Comparison of ENCODE assay signal across 5 worm cellular contexts in genomic region chrV:5192501-5192900, ce11.
TF ChIP-seq lines count a peak whose summit lies in the region.

Gene C03A7.13 (minus strand): TSS chrV:5192543.

TF ChIP-seq in whole organism, L1 larva, 84 proteins besides CTCF, POLR2A, EP300 and RAD21:
- TF ChIP-seq hpl-2 (GFP tag; optimal IDR thresholded peaks at IDR 0.05; lab: Kevin White, UChicago) (no peak), unc-62 (GFP tag; optimal IDR thresholded peaks at IDR 0.05; lab: Kevin White, UChicago) (no peak), elt-2 (tag; optimal IDR thresholded peaks at IDR 0.05; lab: Kevin White, UChicago) (peak; percentile 25), efl-1 (optimal IDR thresholded peaks at IDR 0.05; lab: Kevin White, UChicago) (no peak), efl-1 (GFP tag; optimal IDR thresholded peaks at IDR 0.05 in 1 of 2; lab: Kevin White, UChicago) (peak in 1 of 2 experiments; percentile 51), jun-1 (tag; optimal IDR thresholded peaks at IDR 0.05; lab: Kevin White, UChicago) (peak; percentile 8)

TF ChIP-seq in whole organism, L2 larva, 48 proteins besides CTCF, POLR2A, EP300 and RAD21:
- TF ChIP-seq fos-1 (tag; optimal IDR thresholded peaks at IDR 0.05; lab: Kevin White, UChicago): peak; percentile 49
- TF ChIP-seq crh-2 (tag; optimal IDR thresholded peaks at IDR 0.05; lab: Kevin White, UChicago): no peak

TF ChIP-seq in whole organism, L3 larva, 47 proteins besides CTCF, POLR2A, EP300 and RAD21:
- peak; percentile 77 for TF ChIP-seq jun-1 (tag; optimal IDR thresholded peaks at IDR 0.05; lab: Kevin White, UChicago)
- no peak for TF ChIP-seq fkh-2 (tag; optimal IDR thresholded peaks at IDR 0.05; lab: Kevin White, UChicago)
- TF ChIP-seq nhr-237 (tag; optimal IDR thresholded peaks at IDR 0.05; lab: Kevin White, UChicago): no peak
- TF ChIP-seq pha-4 (tag; optimal IDR thresholded peaks at IDR 0.05; lab: Kevin White, UChicago): peak; percentile 42
- TF ChIP-seq elt-2 (tag; optimal IDR thresholded peaks at IDR 0.05; lab: Kevin White, UChicago): peak; percentile 92
- peak; percentile 88 for TF ChIP-seq pqm-1 (tag; optimal IDR thresholded peaks at IDR 0.05; lab: Kevin White, UChicago)
- TF ChIP-seq fos-1 (tag; optimal IDR thresholded peaks at IDR 0.05; lab: Kevin White, UChicago): no peak
- no peak for TF ChIP-seq egl-5 (tag; optimal IDR thresholded peaks at IDR 0.05; lab: Kevin White, UChicago)

TF ChIP-seq in whole organism, L4 larva, 104 proteins besides CTCF, POLR2A, EP300 and RAD21:
- TF ChIP-seq nhr-42 (GFP tag; IDR thresholded peaks at IDR 0.05; lab: Robert Waterston, UW) (no peak), cey-2 (tag; optimal IDR thresholded peaks at IDR 0.05; lab: Kevin White, UChicago; ENCODE audit: borderline replicate concordance, insufficient read depth) (no peak), hlh-11 (tag; optimal IDR thresholded peaks at IDR 0.05; lab: Kevin White, UChicago) (peak; percentile 77), tra-1 (GFP tag; IDR thresholded peaks at IDR 0.05; lab: Robert Waterston, UW) (peak; percentile 59; the same call in 1 of the 2 replicates), Y48G9A.11 (GFP tag; IDR thresholded peaks at IDR 0.05; lab: Robert Waterston, UW) (no peak), ceh-20 (GFP tag; IDR thresholded peaks at IDR 0.05; lab: Robert Waterston, UW) (0 out of 2 replicates have a peak, but pooled peaks have one; percentile 20), daf-16 (GFP tag; optimal IDR thresholded peaks at IDR 0.05; lab: Kevin White, UChicago) (peak in 1 of 2 experiments; percentile 40), daf-16 (tag; optimal IDR thresholded peaks at IDR 0.05; lab: Kevin White, UChicago) (peak; percentile 89), F49E8.2 (tag; optimal IDR thresholded peaks at IDR 0.05; lab: Kevin White, UChicago; ENCODE audit: borderline replicate concordance) (no peak), dmd-9 (GFP tag; IDR thresholded peaks at IDR 0.05; lab: Robert Waterston, UW) (no peak), Y5F2A.4 (GFP tag; optimal IDR thresholded peaks at IDR 0.05; lab: Kevin White, UChicago) (no peak), pqm-1 (tag; optimal IDR thresholded peaks at IDR 0.05; lab: Kevin White, UChicago) (peak; percentile 78), nhr-48 (tag; optimal IDR thresholded peaks at IDR 0.05; lab: Kevin White, UChicago) (peak; percentile 81), lin-38 (GFP tag; IDR thresholded peaks at IDR 0.05; lab: Robert Waterston, UW) (no peak), unc-62 (GFP tag; optimal IDR thresholded peaks at IDR 0.05 in 1 of 2; lab: Kevin White, UChicago) (peak in 1 of 2 experiments; percentile 2), unc-62 (tag; optimal IDR thresholded peaks at IDR 0.05; lab: Kevin White, UChicago) (no peak), spr-3 (GFP tag; optimal IDR thresholded peaks at IDR 0.05; lab: Kevin White, UChicago) (no peak), lim-7 (GFP tag; IDR thresholded peaks at IDR 0.05; lab: Robert Waterston, UW) (no peak), nhr-41 (GFP tag; IDR thresholded peaks at IDR 0.05; lab: Robert Waterston, UW) (no peak), lin-1 (GFP tag; IDR thresholded peaks at IDR 0.05; lab: Robert Waterston, UW) (0 out of 2 replicates have a peak, but pooled peaks have one; percentile 26), dmd-6 (GFP tag; IDR thresholded peaks at IDR 0.05; lab: Robert Waterston, UW) (peak; percentile 92), nhr-77 (tag; optimal IDR thresholded peaks at IDR 0.05; lab: Kevin White, UChicago) (peak; percentile 86), duxl-1 (tag; optimal IDR thresholded peaks at IDR 0.05; lab: Kevin White, UChicago; ENCODE audit: poor library complexity) (no peak), nhr-76 (tag; optimal IDR thresholded peaks at IDR 0.05; lab: Kevin White, UChicago) (no peak), nhr-28 (tag; optimal IDR thresholded peaks at IDR 0.05; lab: Kevin White, UChicago) (peak; percentile 89), nhr-10 (tag; optimal IDR thresholded peaks at IDR 0.05; lab: Kevin White, UChicago) (no peak), saeg-2 (GFP tag; IDR thresholded peaks at IDR 0.05; lab: Robert Waterston, UW) (no peak), unc-130 (GFP tag; optimal IDR thresholded peaks at IDR 0.05; lab: Kevin White, UChicago) (no peak), dve-1 (tag; optimal IDR thresholded peaks at IDR 0.05; lab: Kevin White, UChicago; ENCODE audit: insufficient read depth) (peak; percentile 93), php-3 (GFP tag; IDR thresholded peaks at IDR 0.05; lab: Robert Waterston, UW) (peak; percentile 90), R02D3.7 (tag; optimal IDR thresholded peaks at IDR 0.05; lab: Kevin White, UChicago) (no peak), nhr-102 (tag; optimal IDR thresholded peaks at IDR 0.05; lab: Kevin White, UChicago) (peak; percentile 58), mdl-1 (tag; optimal IDR thresholded peaks at IDR 0.05; lab: Kevin White, UChicago) (no peak), sdz-12 (GFP tag; optimal IDR thresholded peaks at IDR 0.05; lab: Kevin White, UChicago) (no peak), Y75B8A.6 (GFP tag; IDR thresholded peaks at IDR 0.05; lab: Robert Waterston, UW) (no peak)

TF ChIP-seq in whole organism, young adult, 124 proteins besides CTCF, POLR2A, EP300 and RAD21:
- TF ChIP-seq ceh-58 (GFP tag; IDR thresholded peaks at IDR 0.05; lab: Robert Waterston, UW) (no peak), T26A5.8 (tag; optimal IDR thresholded peaks at IDR 0.05; lab: Kevin White, UChicago) (no peak), nhr-27 (tag; optimal IDR thresholded peaks at IDR 0.05; lab: Kevin White, UChicago) (no peak), lsl-1 (GFP tag; optimal IDR thresholded peaks at IDR 0.05; lab: Kevin White, UChicago) (no peak), let-526 (GFP tag; IDR thresholded peaks at IDR 0.05; lab: Robert Waterston, UW) (no peak), let-607 (tag; optimal IDR thresholded peaks at IDR 0.05; lab: Kevin White, UChicago) (peak in 1 of 2 experiments; percentile 30), F10E7.11 (tag; optimal IDR thresholded peaks at IDR 0.05; lab: Kevin White, UChicago) (no peak), K11D2.4 (GFP tag; IDR thresholded peaks at IDR 0.05; lab: Robert Waterston, UW) (no peak), attf-5 (GFP tag; optimal IDR thresholded peaks at IDR 0.05; lab: Kevin White, UChicago) (no peak), zfh-2 (GFP tag; conservative IDR thresholded peaks at IDR 0.05; lab: Robert Waterston, UW) (no peak), B0035.1 (tag; optimal IDR thresholded peaks at IDR 0.05; lab: Kevin White, UChicago) (no peak), K12H6.12 (tag; optimal IDR thresholded peaks at IDR 0.05; lab: Kevin White, UChicago) (no peak), pha-4 (tag; optimal IDR thresholded peaks at IDR 0.05; lab: Kevin White, UChicago) (peak; percentile 9), madf-8 (GFP tag; conservative IDR thresholded peaks at IDR 0.05; lab: Robert Waterston, UW) (no peak), cebp-1 (GFP tag; IDR thresholded peaks at IDR 0.05; lab: Robert Waterston, UW) (no peak), cebp-1 (tag; optimal IDR thresholded peaks at IDR 0.05; lab: Kevin White, UChicago) (peak; percentile 34), ceh-100 (GFP tag; IDR thresholded peaks at IDR 0.05; lab: Robert Waterston, UW) (no peak), madf-3 (GFP tag; IDR thresholded peaks at IDR 0.05; lab: Robert Waterston, UW) (no peak), rcor-1 (GFP tag; IDR thresholded peaks at IDR 0.05; lab: Robert Waterston, UW) (no peak), ztf-25 (GFP tag; IDR thresholded peaks at IDR 0.05; lab: Robert Waterston, UW) (no peak), nhr-90 (tag; optimal IDR thresholded peaks at IDR 0.05; lab: Kevin White, UChicago) (no peak), attf-3 (GFP tag; conservative IDR thresholded peaks at IDR 0.05; lab: Robert Waterston, UW) (no peak), lag-1 (GFP tag; IDR thresholded peaks at IDR 0.05; lab: Robert Waterston, UW) (no peak), tbp1 (GFP tag; optimal IDR thresholded peaks at IDR 0.05; lab: Kevin White, UChicago) (peak; percentile 8), bed-1 (GFP tag; IDR thresholded peaks at IDR 0.05; lab: Robert Waterston, UW) (no peak), B0261.1 (tag; optimal IDR thresholded peaks at IDR 0.05; lab: Kevin White, UChicago) (no peak), attf-6 (GFP tag; IDR thresholded peaks at IDR 0.05; lab: Robert Waterston, UW) (no peak), xnd-1 (tag; optimal IDR thresholded peaks at IDR 0.05; lab: Kevin White, UChicago) (no peak), sea-2 (GFP tag; IDR thresholded peaks at IDR 0.05; lab: Robert Waterston, UW) (no peak), egl-44 (GFP tag; IDR thresholded peaks at IDR 0.05; lab: Robert Waterston, UW) (0 out of 2 replicates have a peak, but pooled peaks have one; percentile 29), F49E8.2 (tag; optimal IDR thresholded peaks at IDR 0.05; lab: Kevin White, UChicago; ENCODE audit: insufficient read depth) (no peak), snpc-3.4 (tag; optimal IDR thresholded peaks at IDR 0.05; lab: Kevin White, UChicago) (no peak), C17E4.6 (GFP tag; IDR thresholded peaks at IDR 0.05; lab: Robert Waterston, UW) (no peak), lin-40 (tag; optimal IDR thresholded peaks at IDR 0.05; lab: Kevin White, UChicago) (no peak), snpc-1.1 (tag; optimal IDR thresholded peaks at IDR 0.05; lab: Kevin White, UChicago; ENCODE audit: insufficient read depth) (no peak), ztf-26 (tag; optimal IDR thresholded peaks at IDR 0.05; lab: Kevin White, UChicago) (no peak), atf-7 (tag; optimal IDR thresholded peaks at IDR 0.05; lab: Kevin White, UChicago) (peak; percentile 26), nfya-1 (tag; optimal IDR thresholded peaks at IDR 0.05; lab: Kevin White, UChicago; ENCODE audit: borderline replicate concordance, insufficient read depth) (no peak), nhr-120 (GFP tag; IDR thresholded peaks at IDR 0.05; lab: Robert Waterston, UW) (no peak), unc-62 (GFP tag; optimal IDR thresholded peaks at IDR 0.05; lab: Kevin White, UChicago) (peak; percentile 93), fkh-3 (tag; optimal IDR thresholded peaks at IDR 0.05; lab: Kevin White, UChicago) (no peak), zim-3 (tag; optimal IDR thresholded peaks at IDR 0.05; lab: Kevin White, UChicago) (no peak), nhr-80 (tag; optimal IDR thresholded peaks at IDR 0.05; lab: Kevin White, UChicago) (peak; percentile 87), T07F8.4 (tag; optimal IDR thresholded peaks at IDR 0.05; lab: Kevin White, UChicago) (no peak), aptf-2 (GFP tag; conservative IDR thresholded peaks at IDR 0.05; lab: Robert Waterston, UW) (no peak), unc-130 (GFP tag; optimal IDR thresholded peaks at IDR 0.05; lab: Kevin White, UChicago) (no peak), ceh-91 (GFP tag; IDR thresholded peaks at IDR 0.05; lab: Robert Waterston, UW) (no peak), lin-35 (GFP tag; optimal IDR thresholded peaks at IDR 0.05; lab: Kevin White, UChicago) (no peak)
